Worm (Caenorhabditis elegans) whole organism, L4 larva: ENCODE results near the gene ZK632.12.

Experiments
- F10B5.3 ChIP-seq: sonication (generic microtip); optimal IDR thresholded peaks from 2 replicates; lab custom pipeline; 2016; ENCODE audit warnings: mild to moderate bottlenecking, missing genetic modification characterization, missing compliant biosample characterization
- F44E2.7 ChIP-seq: fragments of 200-800 bp; sonication (Bioruptor generic); IDR thresholded peaks from 2 replicates; pipeline ENCODE4 v2.1.2; 2022; ENCODE audit warnings: missing genetic modification characterization, missing compliant biosample characterization
- T20F7.1 ChIP-seq: fragments of 200-800 bp; sonication (Bioruptor generic); optimal IDR thresholded peaks from 2 replicates; lab custom pipeline; 2018; ENCODE audit warnings: mild to moderate bottlenecking, missing genetic modification characterization, missing compliant biosample characterization
- T26A8.4 ChIP-seq: fragments of 200-800 bp; sonication (Bioruptor generic); IDR thresholded peaks from 2 replicates; pipeline ENCODE4 v1.3.6; 2022; ENCODE audit warnings: missing genetic modification characterization, missing compliant biosample characterization
- aha-1 ChIP-seq: fragments of 150-350 bp; peaks from one replicate; lab custom pipeline; 2014; ENCODE audit warnings: missing biosample characterization, missing genetic modification characterization
- ama-1 ChIP-seq: fragments of 150-350 bp; optimal IDR thresholded peaks from 2 replicates; lab custom pipeline; 2014; ENCODE audit warnings: inconsistent platforms, mixed read lengths
- arid-1 ChIP-seq: fragments of 200-800 bp; sonication (Bioruptor generic); conservative IDR thresholded peaks from 2 replicates; pipeline ENCODE4 v1.3.6; 2022; ENCODE audit warnings: missing genetic modification reagents, missing genetic modification characterization, missing compliant biosample characterization
- ceh-20 ChIP-seq: fragments of 200-800 bp; sonication (Bioruptor generic); IDR thresholded peaks from 2 replicates; pipeline ENCODE4 v1.3.6; 2022; ENCODE audit warnings: missing genetic modification reagents, missing genetic modification characterization, missing compliant biosample characterization
- daf-8 ChIP-seq: fragments of 200-800 bp; sonication (Bioruptor generic); IDR thresholded peaks from 2 replicates; pipeline ENCODE4 v1.3.6; 2022; ENCODE audit warnings: missing genetic modification characterization, missing compliant biosample characterization
- dmd-6 ChIP-seq: fragments of 200-800 bp; sonication (Bioruptor generic); IDR thresholded peaks from 2 replicates; pipeline ENCODE4 v1.3.6; 2022; ENCODE audit warnings: missing genetic modification reagents, missing genetic modification characterization, missing compliant biosample characterization
- dmd-8 ChIP-seq: fragments of 200-800 bp; sonication (Bioruptor generic); IDR thresholded peaks from 2 replicates; pipeline ENCODE4 v1.3.6; 2022; ENCODE audit warnings: missing genetic modification characterization, missing compliant biosample characterization
- dpl-1 ChIP-seq: fragments of 150-350 bp; optimal IDR thresholded peaks from 2 replicates; lab custom pipeline; 2014; ENCODE audit warnings: missing biosample characterization, missing genetic modification reagents, missing genetic modification characterization
- dve-1 ChIP-seq: sonication (generic microtip); optimal IDR thresholded peaks from 2 replicates; lab custom pipeline; 2017; ENCODE audit warnings: antibody characterized with exemption, mild to moderate bottlenecking, missing genetic modification characterization, missing compliant biosample characterization; ENCODE audit not compliant: insufficient read depth
- egl-27 ChIP-seq: sonication (generic microtip); optimal IDR thresholded peaks from 3 replicates; lab custom pipeline; 2017; ENCODE audit warnings: missing biosample characterization, missing genetic modification reagents, missing genetic modification characterization
- egl-43 ChIP-seq: fragments of 200-800 bp; sonication (Bioruptor generic); IDR thresholded peaks from 2 replicates; pipeline ENCODE4 v1.3.6; 2022; ENCODE audit warnings: missing genetic modification reagents, missing genetic modification characterization, missing compliant biosample characterization
- gei-8 ChIP-seq: fragments of 200-800 bp; sonication (Bioruptor generic); optimal IDR thresholded peaks from 2 replicates; lab custom pipeline; 2018; ENCODE audit warnings: mild to moderate bottlenecking, missing genetic modification characterization, missing compliant biosample characterization
- hif-1 ChIP-seq, 2 experiments: sonication (generic microtip); optimal IDR thresholded peaks; 2 replicates each; lab custom pipeline; 2016 to 2017; ENCODE audit warnings: missing compliant biosample characterization in 2 of 2, missing genetic modification characterization in 2 of 2, missing genetic modification reagents in 2 of 2, missing genotype in 2 of 2, mild to moderate bottlenecking in 1 of 2
- hlh-11 ChIP-seq: fragments of 200-800 bp; sonication (Bioruptor generic); optimal IDR thresholded peaks from 2 replicates; lab custom pipeline; 2018; ENCODE audit warnings: mild to moderate bottlenecking, missing genetic modification characterization, missing compliant biosample characterization
- hlh-30 ChIP-seq: sonication (generic microtip); optimal IDR thresholded peaks from 2 replicates; lab custom pipeline; 2017; ENCODE audit warnings: antibody characterized with exemption, mild to moderate bottlenecking, missing genetic modification characterization, missing compliant biosample characterization; ENCODE audit not compliant: insufficient read depth
- hmg-1.1 ChIP-seq: fragments of 200-800 bp; sonication (Bioruptor generic); IDR thresholded peaks from 2 replicates; pipeline ENCODE4 v1.3.6; 2022; ENCODE audit warnings: missing genetic modification reagents, missing genetic modification characterization, missing compliant biosample characterization
- lin-1 ChIP-seq: fragments of 200-800 bp; sonication (Bioruptor generic); IDR thresholded peaks from 2 replicates; pipeline ENCODE4 v1.3.6; 2022; ENCODE audit warnings: missing genetic modification reagents, missing genetic modification characterization, missing compliant biosample characterization
- lin-13 ChIP-seq: fragments of 150-350 bp; optimal IDR thresholded peaks from 2 replicates; lab custom pipeline; 2014; ENCODE audit warnings: missing biosample characterization, missing genetic modification reagents, missing genetic modification characterization
- lin-29 ChIP-seq: fragments of 200-800 bp; sonication (Bioruptor generic); IDR thresholded peaks from 2 replicates; pipeline ENCODE4 v1.3.6; 2022; ENCODE audit warnings: missing genetic modification reagents, missing genetic modification characterization, missing compliant biosample characterization
- lin-38 ChIP-seq: fragments of 200-800 bp; sonication (Bioruptor generic); IDR thresholded peaks from 2 replicates; pipeline ENCODE4 v1.3.6; 2022; ENCODE audit warnings: missing genetic modification reagents, missing genetic modification characterization, missing compliant biosample characterization
- lsy-2 ChIP-seq, 2 experiments: fragments of 150-350 bp in 1 of 2; sonication (generic microtip) in 1 of 2; optimal IDR thresholded peaks; 2 replicates each; lab custom pipeline; 2014 to 2017; ENCODE audit warnings: missing biosample characterization in 2 of 2, missing genetic modification characterization in 2 of 2
- madf-5 ChIP-seq, 2 experiments: fragments of 200-800 bp; sonication (Bioruptor generic); IDR thresholded peaks; 2 replicates each; pipeline ENCODE4 v1.3.6; 2022; ENCODE audit warnings: missing compliant biosample characterization in 2 of 2, missing genetic modification characterization in 2 of 2
- madf-9 ChIP-seq: fragments of 200-800 bp; sonication (Bioruptor generic); conservative IDR thresholded peaks from 2 replicates; pipeline ENCODE4 v1.3.6; 2022; ENCODE audit warnings: missing genetic modification reagents, missing genetic modification characterization, missing compliant biosample characterization
- mdl-1 ChIP-seq, 2 experiments: fragments of 150-350 bp in 1 of 2; sonication (generic microtip) in 1 of 2; optimal IDR thresholded peaks; 2 replicates each; lab custom pipeline; 2014 to 2017; ENCODE audit warnings: missing biosample characterization in 2 of 2, missing genetic modification characterization in 2 of 2
- mdt-29 ChIP-seq: fragments of 200-800 bp; sonication (Bioruptor generic); IDR thresholded peaks from 2 replicates; pipeline ENCODE4 v1.3.6; 2022; ENCODE audit warnings: missing genetic modification reagents, missing genetic modification characterization, missing compliant biosample characterization
- mep-1 ChIP-seq: fragments of 150-350 bp; sonication (generic microtip); optimal IDR thresholded peaks from 3 replicates; lab custom pipeline; 2014; ENCODE audit warnings: missing biosample characterization, missing genetic modification characterization
- mes-2 ChIP-seq: sonication (generic microtip); optimal IDR thresholded peaks from 2 replicates; lab custom pipeline; 2016; ENCODE audit warnings: missing genotype, mild to moderate bottlenecking, missing genetic modification characterization, missing compliant biosample characterization; ENCODE audit not compliant: poor library complexity, severe bottlenecking
- mxl-3 ChIP-seq: fragments of 200-800 bp; sonication (Bioruptor generic); optimal IDR thresholded peaks from 2 replicates; lab custom pipeline; 2018; ENCODE audit warnings: mild to moderate bottlenecking, missing genetic modification characterization, missing compliant biosample characterization
- nhr-28 ChIP-seq: fragments of 150-350 bp; optimal IDR thresholded peaks from 2 replicates; lab custom pipeline; 2014; ENCODE audit warnings: missing biosample characterization, missing genetic modification characterization
- nhr-42 ChIP-seq: fragments of 200-800 bp; sonication (Bioruptor generic); IDR thresholded peaks from 2 replicates; pipeline ENCODE4 v1.3.6; 2022; ENCODE audit warnings: missing genetic modification characterization, missing compliant biosample characterization
- nhr-6 ChIP-seq: fragments of 150-350 bp; optimal IDR thresholded peaks from 2 replicates; lab custom pipeline; 2014; ENCODE audit warnings: missing biosample characterization, missing genetic modification characterization
- pha-4 ChIP-seq, 2 experiments: fragments of 150-350 bp in 1 of 2; fragments of 200-800 bp in 1 of 2; sonication (Bioruptor generic) in 1 of 2; IDR thresholded peaks in 1 of 2; optimal IDR thresholded peaks in 1 of 2; 2 replicates each; pipeline versions ENCODE4 v1.3.6 to Lab custom; 2014 to 2022; ENCODE audit warnings: missing genetic modification characterization in 2 of 2, missing genetic modification reagents in 2 of 2, missing biosample characterization in 1 of 2, missing compliant biosample characterization in 1 of 2
- php-3 ChIP-seq: fragments of 200-800 bp; sonication (Bioruptor generic); IDR thresholded peaks from 2 replicates; pipeline ENCODE4 v1.3.6; 2022; ENCODE audit warnings: missing genetic modification reagents, missing genetic modification characterization, missing compliant biosample characterization
- rbr-2 ChIP-seq: sonication (generic microtip); optimal IDR thresholded peaks from 2 replicates; lab custom pipeline; 2016; ENCODE audit warnings: missing genotype, missing genetic modification characterization, missing compliant biosample characterization
- set-16 ChIP-seq: fragments of 200-800 bp; sonication (Bioruptor generic); IDR thresholded peaks from 2 replicates; pipeline ENCODE4 v1.3.6; 2022; ENCODE audit warnings: missing genetic modification reagents, missing genetic modification characterization, missing compliant biosample characterization
- spr-1 ChIP-seq: sonication (generic microtip); optimal IDR thresholded peaks from 2 replicates; lab custom pipeline; 2016; ENCODE audit warnings: mild to moderate bottlenecking, missing genetic modification characterization, missing compliant biosample characterization
- unc-130 ChIP-seq: sonication (generic microtip); optimal IDR thresholded peaks from 2 replicates; lab custom pipeline; 2016; ENCODE audit warnings: missing genetic modification reagents, missing genetic modification characterization, missing compliant biosample characterization
- ztf-7 ChIP-seq: fragments of 150-350 bp; optimal IDR thresholded peaks from 2 replicates; lab custom pipeline; 2014; ENCODE audit warnings: missing biosample characterization, missing genetic modification characterization

ZK632.12 gene

DNA sequence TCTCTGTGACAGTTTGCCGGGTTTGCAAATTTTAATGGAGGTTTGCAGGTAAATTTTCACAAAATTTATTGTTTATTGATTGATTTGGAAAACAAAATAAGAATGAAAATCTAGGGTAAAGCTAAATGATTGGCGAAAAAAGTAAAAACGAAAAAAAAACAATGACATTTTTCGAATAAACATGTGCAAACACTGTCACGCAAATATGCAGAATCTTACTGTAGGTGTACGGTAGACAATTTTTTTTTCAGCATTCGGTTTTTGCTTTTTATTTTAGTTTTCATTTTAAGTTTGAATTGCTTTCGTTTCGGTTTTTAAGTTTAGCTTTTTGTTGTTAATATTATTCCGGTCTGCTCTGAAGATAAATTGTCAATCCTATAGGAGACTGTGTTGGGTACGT lies 12.7 kb upstream of the ZK632.12 start:
- TF ChIP-seq unc-130 (GFP tag; lab: Kevin White, UChicago): peak; percentile 34
- peak; percentile 23 for TF ChIP-seq T20F7.1
- no peak for TF ChIP-seq rbr-2
- TF ChIP-seq lsy-2 (tag; optimal IDR thresholded peaks at IDR 0.05; lab: Kevin White, UChicago): peak in 1 of 2 experiments; percentile 79

DNA sequence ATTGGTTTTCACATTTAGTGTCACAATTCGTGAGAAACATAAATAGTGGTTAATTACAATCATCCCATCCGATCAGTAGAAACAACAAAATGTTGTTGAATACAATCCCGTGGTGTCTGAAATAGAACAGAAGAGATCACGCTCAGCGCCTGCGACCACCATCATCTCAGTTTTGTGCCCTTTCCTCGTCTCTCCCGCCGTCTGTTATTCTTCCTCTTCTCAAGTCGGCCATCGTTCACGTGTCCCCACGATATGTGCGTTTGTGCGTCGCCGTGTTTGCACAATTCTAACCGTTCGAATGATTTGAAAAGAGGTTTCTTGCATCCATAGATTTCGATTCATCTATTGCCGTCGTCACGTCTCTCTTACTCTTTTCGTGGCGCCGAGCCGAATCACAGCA lies 11.8 kb upstream of the ZK632.12 start, which contains the start of gene panl-3:
panl-3 (plus strand) TSS at position 294 of the 400 bp plus-strand sequence.
- TF ChIP-seq dmd-8 (GFP tag; lab: Robert Waterston, UW) (no peak), lin-1 (0 out of 2 replicates have a peak, but pooled peaks have one; percentile 24), spr-1 (tag; lab: Kevin White, UChicago) (no peak), mdt-29 (no peak), nhr-6 (tag; lab: Kevin White, UChicago) (peak; percentile 38), set-16 (peak; percentile 23; the same call in 1 of the 2 replicates), nhr-42 (GFP tag; lab: Robert Waterston, UW) (no peak), aha-1 (tag; lab: Kevin White, UChicago) (peak; percentile 67), ztf-7 (peak; percentile 28), pha-4 (GFP tag; IDR thresholded peaks at IDR 0.05; lab: Robert Waterston, UW) (no peak), pha-4 (tag; optimal IDR thresholded peaks at IDR 0.05; lab: Kevin White, UChicago) (peak; percentile 16), php-3 (no peak), ceh-20 (peak; percentile 33; the same call in 1 of the 2 replicates), lin-29 (no peak), nhr-28 (tag; lab: Kevin White, UChicago) (peak; percentile 32), F44E2.7 (GFP tag; lab: Robert Waterston, UW) (no peak), lsy-2 (tag; optimal IDR thresholded peaks at IDR 0.05; lab: Kevin White, UChicago) (peak; percentile 10 to 74), mxl-3 (GFP tag; lab: Kevin White, UChicago) (peak; percentile 89), ama-1 (lab: Kevin White, UChicago) (peak; percentile 3), gei-8 (GFP tag; lab: Kevin White, UChicago) (no peak), lin-13 (GFP tag; lab: Kevin White, UChicago) (peak; percentile 45), F10B5.3 (tag; lab: Kevin White, UChicago) (no peak), egl-43 (no peak; the same call in 1 of the 2 replicates), dmd-6 (GFP tag; lab: Robert Waterston, UW) (peak; percentile 43), mdl-1 (tag; optimal IDR thresholded peaks at IDR 0.05; lab: Kevin White, UChicago) (peak; percentile 67 to 95), dpl-1 (GFP tag; lab: Kevin White, UChicago) (peak; percentile 63), hmg-1.1 (GFP tag; lab: Robert Waterston, UW) (peak; percentile 80), egl-27 (tag; lab: Kevin White, UChicago) (no peak), madf-9 (GFP tag; lab: Robert Waterston, UW) (no peak), mes-2 (tag; lab: Kevin White, UChicago) (peak; percentile 84), rbr-2 (peak; percentile 59), hif-1 (tag; optimal IDR thresholded peaks at IDR 0.05; lab: Kevin White, UChicago) (peak in 1 of 2 experiments; percentile 32), arid-1 (GFP tag; lab: Robert Waterston, UW) (no peak), mep-1 (peak; percentile 63), dve-1 (tag; lab: Kevin White, UChicago) (peak; percentile 58), daf-8 (GFP tag; lab: Robert Waterston, UW) (no peak), T20F7.1 (no peak), hlh-30 (tag; lab: Kevin White, UChicago) (peak; percentile 99), hlh-11 (tag; lab: Kevin White, UChicago) (peak; percentile 78), lin-38 (peak; percentile 50), unc-130 (GFP tag; lab: Kevin White, UChicago) (no peak), T26A8.4 (GFP tag; lab: Robert Waterston, UW) (0 out of 2 replicates have a peak, but pooled peaks have one; percentile 52), madf-5 (GFP tag; IDR thresholded peaks at IDR 0.05; lab: Robert Waterston, UW) (no peak)
